Fruit fly (Drosophila melanogaster): ENCODE data around the gene CG31954.
A peak's percentile ranks its signal among the peaks of the same experiment; 100 is the strongest.

CG31954 gene

DNA sequence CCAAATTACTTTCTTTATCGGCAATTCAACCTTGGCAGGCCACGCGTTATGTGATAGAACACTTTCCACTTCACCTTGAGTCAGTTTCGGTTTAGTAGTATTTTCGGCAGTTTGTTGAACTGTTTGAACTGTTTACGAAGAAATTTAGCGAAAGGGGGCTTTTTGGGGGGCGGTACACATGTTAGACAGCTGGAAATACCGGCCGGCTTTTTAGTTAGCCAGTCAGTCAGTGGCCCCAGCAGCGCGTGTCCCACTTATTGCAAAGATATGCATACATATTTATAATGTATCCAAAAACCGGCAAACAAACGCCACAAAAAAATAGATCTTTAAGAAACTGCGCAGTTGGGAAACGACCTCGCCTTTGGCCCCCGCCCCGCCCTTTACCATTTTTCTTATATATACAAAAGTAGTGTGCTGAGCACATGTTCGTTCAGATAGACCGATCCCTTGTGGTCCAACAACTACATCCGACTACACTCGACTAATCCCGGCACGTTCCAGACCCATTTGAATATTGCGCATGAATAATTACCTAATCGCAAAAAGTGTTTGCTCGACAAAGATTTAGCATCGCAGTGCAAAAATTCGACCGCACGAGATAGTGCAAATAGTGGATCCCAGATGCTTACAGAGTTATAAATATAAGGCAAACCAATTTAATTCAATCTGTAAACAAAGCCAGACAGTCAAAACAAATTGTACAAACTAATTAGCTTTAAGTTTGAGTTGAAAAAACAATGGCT, 30.0 kb downstream of the CG31954 start (continued):
- TF ChIP-seq Ets65A (GFP tag) (peak; percentile 38), Hey (tag; optimal IDR thresholded peaks at IDR 0.05) (peak; percentile 56), corto (GFP tag; optimal IDR thresholded peaks at IDR 0.05) (no peak), BtbVII (GFP tag; optimal IDR thresholded peaks at IDR 0.05) (peak; percentile 23), Vsx1 (GFP tag; optimal IDR thresholded peaks at IDR 0.05) (peak; percentile 2), sd (tag; optimal IDR thresholded peaks at IDR 0.05) (peak; percentile 56), vvl (GFP tag; IDR thresholded peaks at IDR 0.05) (peak; percentile 33; the same call in 1 of the 2 replicates), CG34422 (GFP tag; IDR thresholded peaks at IDR 0.05) (peak; percentile 69; the same call in 1 of the 3 replicates), CrebB (tag; optimal IDR thresholded peaks at IDR 0.05) (no peak), Camta (GFP tag; optimal IDR thresholded peaks at IDR 0.05) (no peak), kah (GFP tag; optimal IDR thresholded peaks at IDR 0.05) (peak; percentile 69), CG12769 (tag; optimal IDR thresholded peaks at IDR 0.05) (peak; percentile 83), CG13287 (GFP tag; IDR thresholded peaks at IDR 0.05; ENCODE audit: partially characterized antibody) (peak; percentile 18; the same call in 1 of the 2 replicates), CG7987 (GFP tag; optimal IDR thresholded peaks at IDR 0.05) (peak; percentile 22), tna (GFP tag; IDR thresholded peaks at IDR 0.05; ENCODE audit: partially characterized antibody) (0 out of 2 replicates have a peak, but pooled peaks have one; percentile 31), CG2116 (GFP tag; optimal IDR thresholded peaks at IDR 0.05) (peak; percentile 4), lab (GFP tag; optimal IDR thresholded peaks at IDR 0.05) (peak; percentile 19), CG16813 (GFP tag; IDR thresholded peaks at IDR 0.05; ENCODE audit: partially characterized antibody) (0 out of 3 replicates have a peak, but pooled peaks have one; percentile 14), Pdp1 (GFP tag; optimal IDR thresholded peaks at IDR 0.05) (peak in 1 of 2 experiments; percentile 26), kay (GFP tag; optimal IDR thresholded peaks at IDR 0.05) (no peak), CG9932 (GFP tag; IDR thresholded peaks at IDR 0.05) (0 out of 2 replicates have a peak, but pooled peaks have one; percentile 3), CG4424 (GFP tag; optimal IDR thresholded peaks at IDR 0.05) (no peak)

DNA sequence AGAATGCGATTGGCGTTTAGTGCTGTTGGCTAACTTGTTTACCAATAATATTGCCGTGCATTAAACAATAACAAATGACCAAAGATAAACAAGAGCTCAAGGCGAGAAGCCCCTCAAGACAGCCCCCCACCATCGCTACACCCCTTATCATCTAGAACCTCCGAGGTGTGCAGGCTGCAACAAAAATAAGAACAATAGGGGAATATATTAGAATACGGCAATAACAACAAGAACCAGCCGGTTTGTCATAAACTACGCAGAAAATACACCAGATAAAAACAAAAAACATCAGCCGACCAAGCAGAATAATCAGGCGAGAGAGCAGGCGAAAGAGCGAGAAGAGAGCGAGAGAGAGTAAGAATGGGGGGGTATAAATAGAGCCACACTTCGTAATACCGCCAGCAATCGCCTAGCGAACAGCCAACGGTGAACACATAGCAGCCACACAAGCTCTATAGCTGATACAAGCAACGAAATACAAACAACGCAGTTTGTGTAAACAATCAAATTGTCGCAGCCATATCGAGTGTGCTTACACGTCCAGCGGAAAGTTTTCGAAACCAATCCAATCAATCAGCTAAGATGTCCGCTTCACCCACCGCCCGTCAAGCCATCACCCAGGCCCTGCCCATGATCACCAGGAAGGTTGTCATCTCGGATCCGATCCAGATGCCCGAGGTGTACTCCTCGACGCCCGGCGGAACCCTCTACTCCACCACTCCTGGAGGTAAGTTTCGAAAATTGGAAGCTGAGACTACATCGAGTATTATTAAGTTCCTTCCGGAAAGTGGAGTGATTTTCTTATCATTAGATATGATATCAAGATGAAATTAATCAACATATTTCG, 31.6 kb downstream of the CG31954 start, which contains the start of gene Thor:
TSS of gene Thor (plus strand) at position 401 of the 847 bp plus-strand sequence.
- peak; percentile 63 for TF ChIP-seq CG17385 (GFP tag; optimal IDR thresholded peaks at IDR 0.05)
- peak; percentile 56 for TF ChIP-seq ac (GFP tag; optimal IDR thresholded peaks at IDR 0.05)
- no peak for TF ChIP-seq tio (GFP tag; optimal IDR thresholded peaks at IDR 0.05)
- TF ChIP-seq sens (GFP tag), result peak; percentile 90
- peak; percentile 31; the same call in 1 of the 2 replicates for TF ChIP-seq CG4730 (GFP tag; IDR thresholded peaks at IDR 0.05)
- TF ChIP-seq Dip2 (GFP tag; IDR thresholded peaks at IDR 0.05), result no peak
- TF ChIP-seq lilli (GFP tag; optimal IDR thresholded peaks at IDR 0.05), result peak; percentile 86
- TF ChIP-seq ci (GFP tag; IDR thresholded peaks at IDR 0.05), result peak; percentile 93
- peak; percentile 72 for TF ChIP-seq sd (tag; optimal IDR thresholded peaks at IDR 0.05)
- peak; percentile 86 for TF ChIP-seq CG5953 (GFP tag; IDR thresholded peaks at IDR 0.05)
- peak; percentile 57 for TF ChIP-seq crol (GFP tag; IDR thresholded peaks at IDR 0.05)
- no peak for TF ChIP-seq usp (GFP tag; optimal IDR thresholded peaks at IDR 0.05)
- peak; percentile 17 for TF ChIP-seq trh (GFP tag; optimal IDR thresholded peaks at IDR 0.05)
- peak; percentile 69 for TF ChIP-seq dati (GFP tag; IDR thresholded peaks at IDR 0.05)
- TF ChIP-seq Hr51 (GFP tag; optimal IDR thresholded peaks at IDR 0.05), result peak; percentile 40 to 41
- TF ChIP-seq Optix (GFP tag; IDR thresholded peaks at IDR 0.05), result 0 out of 3 replicates have a peak, but pooled peaks have one; percentile 36
- TF ChIP-seq CG7357 (GFP tag; IDR thresholded peaks at IDR 0.05), result no peak
- TF ChIP-seq prd (optimal IDR thresholded peaks at IDR 0.05), result no peak
- TF ChIP-seq prd (GFP tag; IDR thresholded peaks at IDR 0.05), result peak; percentile 34; the same call in 2 of the 3 replicates
- TF ChIP-seq CG15011 (GFP tag; optimal IDR thresholded peaks at IDR 0.05), result peak; percentile 57
- peak; percentile 12 for TF ChIP-seq pzg (GFP tag; optimal IDR thresholded peaks at IDR 0.05)
- peak; percentile 71 for TF ChIP-seq CG31441 (GFP tag; IDR thresholded peaks at IDR 0.05)
- TF ChIP-seq zen2 (GFP tag; IDR thresholded peaks at IDR 0.05; ENCODE audit: partially characterized antibody), result no peak; the same call in 2 of the 3 replicates
- TF ChIP-seq exex (tag; optimal IDR thresholded peaks at IDR 0.05), result peak; percentile 59
- no peak for TF ChIP-seq phol (tag; optimal IDR thresholded peaks at IDR 0.05)
- peak; percentile 62 for TF ChIP-seq jumu (GFP tag; optimal IDR thresholded peaks at IDR 0.05)
